Worm (Caenorhabditis elegans) whole organism, L4 larva: ENCODE results near the gene F31F6.1.

Source experiments
- D1046.2 ChIP-seq: fragments of 200-800 bp; sonication (Bioruptor generic); IDR thresholded peaks from 2 replicates; pipeline ENCODE4 v1.3.6; 2022; ENCODE audit warnings: missing genetic modification characterization, missing compliant biosample characterization
- F44E2.7 ChIP-seq: fragments of 200-800 bp; sonication (Bioruptor generic); IDR thresholded peaks from 2 replicates; pipeline ENCODE4 v2.1.2; 2022; ENCODE audit warnings: missing genetic modification characterization, missing compliant biosample characterization
- T26A8.4 ChIP-seq: fragments of 200-800 bp; sonication (Bioruptor generic); IDR thresholded peaks from 2 replicates; pipeline ENCODE4 v1.3.6; 2022; ENCODE audit warnings: missing genetic modification characterization, missing compliant biosample characterization
- Y105C5A.15 ChIP-seq: fragments of 200-800 bp; sonication (Bioruptor generic); IDR thresholded peaks from 2 replicates; pipeline ENCODE4 v1.3.6; 2022; ENCODE audit warnings: missing genetic modification characterization, missing compliant biosample characterization
- ZK337.2 ChIP-seq: fragments of 200-800 bp; sonication (Bioruptor generic); IDR thresholded peaks from 2 replicates; pipeline ENCODE4 v1.3.6; 2022; ENCODE audit warnings: missing genetic modification reagents, missing genetic modification characterization, missing compliant biosample characterization
- aha-1 ChIP-seq: fragments of 150-350 bp; peaks from one replicate; lab custom pipeline; 2014; ENCODE audit warnings: missing biosample characterization, missing genetic modification characterization
- ceh-20 ChIP-seq: fragments of 200-800 bp; sonication (Bioruptor generic); IDR thresholded peaks from 2 replicates; pipeline ENCODE4 v1.3.6; 2022; ENCODE audit warnings: missing genetic modification reagents, missing genetic modification characterization, missing compliant biosample characterization
- ceh-28 ChIP-seq: fragments of 150-350 bp; optimal IDR thresholded peaks from 2 replicates; lab custom pipeline; 2014; ENCODE audit warnings: missing biosample characterization, missing genetic modification reagents, missing genetic modification characterization
- cey-2 ChIP-seq: sonication (generic microtip); optimal IDR thresholded peaks from 3 replicates; lab custom pipeline; 2017; ENCODE audit warnings: missing genetic modification characterization, mild to moderate bottlenecking, missing compliant biosample characterization, antibody characterized with exemption, borderline replicate concordance; ENCODE audit not compliant: insufficient read depth
- fkh-10 ChIP-seq: fragments of 150-350 bp; optimal IDR thresholded peaks from 2 replicates; lab custom pipeline; 2014; ENCODE audit warnings: missing biosample characterization, missing genetic modification reagents, missing genetic modification characterization
- hlh-11 ChIP-seq: fragments of 200-800 bp; sonication (Bioruptor generic); optimal IDR thresholded peaks from 2 replicates; lab custom pipeline; 2018; ENCODE audit warnings: mild to moderate bottlenecking, missing genetic modification characterization, missing compliant biosample characterization
- hlh-30 ChIP-seq: sonication (generic microtip); optimal IDR thresholded peaks from 2 replicates; lab custom pipeline; 2017; ENCODE audit warnings: antibody characterized with exemption, mild to moderate bottlenecking, missing genetic modification characterization, missing compliant biosample characterization; ENCODE audit not compliant: insufficient read depth
- lin-39 ChIP-seq: fragments of 150-350 bp; optimal IDR thresholded peaks from 2 replicates; lab custom pipeline; 2014; ENCODE audit warnings: missing biosample characterization, missing genetic modification reagents, missing genetic modification characterization
- lir-3 ChIP-seq: sonication (generic microtip); optimal IDR thresholded peaks from 2 replicates; lab custom pipeline; 2016; ENCODE audit warnings: mild to moderate bottlenecking, missing genetic modification characterization, missing compliant biosample characterization
- mdl-1 ChIP-seq, 2 experiments: fragments of 150-350 bp in 1 of 2; sonication (generic microtip) in 1 of 2; optimal IDR thresholded peaks; 2 replicates each; lab custom pipeline; 2014 to 2017; ENCODE audit warnings: missing biosample characterization in 2 of 2, missing genetic modification characterization in 2 of 2
- mdt-29 ChIP-seq: fragments of 200-800 bp; sonication (Bioruptor generic); IDR thresholded peaks from 2 replicates; pipeline ENCODE4 v1.3.6; 2022; ENCODE audit warnings: missing genetic modification reagents, missing genetic modification characterization, missing compliant biosample characterization
- mep-1 ChIP-seq: fragments of 150-350 bp; sonication (generic microtip); optimal IDR thresholded peaks from 3 replicates; lab custom pipeline; 2014; ENCODE audit warnings: missing biosample characterization, missing genetic modification characterization
- mes-2 ChIP-seq: sonication (generic microtip); optimal IDR thresholded peaks from 2 replicates; lab custom pipeline; 2016; ENCODE audit warnings: missing genotype, mild to moderate bottlenecking, missing genetic modification characterization, missing compliant biosample characterization; ENCODE audit not compliant: poor library complexity, severe bottlenecking
- mxl-2 ChIP-seq: fragments of 200-800 bp; sonication (Bioruptor generic); conservative IDR thresholded peaks from 2 replicates; pipeline ENCODE4 v1.3.6; 2022; ENCODE audit warnings: missing genetic modification reagents, missing genetic modification characterization, missing compliant biosample characterization
- mxl-3 ChIP-seq: fragments of 200-800 bp; sonication (Bioruptor generic); optimal IDR thresholded peaks from 2 replicates; lab custom pipeline; 2018; ENCODE audit warnings: mild to moderate bottlenecking, missing genetic modification characterization, missing compliant biosample characterization
- nhr-11 ChIP-seq: fragments of 150-350 bp; optimal IDR thresholded peaks from 2 replicates; lab custom pipeline; 2014; ENCODE audit warnings: missing biosample characterization, missing genetic modification characterization
- nhr-25 ChIP-seq: sonication (generic microtip); optimal IDR thresholded peaks from 2 replicates; lab custom pipeline; 2017; ENCODE audit warnings: missing genetic modification characterization, mild to moderate bottlenecking, missing compliant biosample characterization, antibody characterized with exemption, moderate library complexity, borderline replicate concordance; ENCODE audit not compliant: insufficient read depth
- nhr-28 ChIP-seq: fragments of 150-350 bp; optimal IDR thresholded peaks from 2 replicates; lab custom pipeline; 2014; ENCODE audit warnings: missing biosample characterization, missing genetic modification characterization
- nhr-41 ChIP-seq: fragments of 200-800 bp; sonication (Bioruptor generic); IDR thresholded peaks from 2 replicates; pipeline ENCODE4 v1.3.6; 2022; ENCODE audit warnings: missing genetic modification reagents, missing genetic modification characterization, missing compliant biosample characterization
- nhr-6 ChIP-seq: fragments of 150-350 bp; optimal IDR thresholded peaks from 2 replicates; lab custom pipeline; 2014; ENCODE audit warnings: missing biosample characterization, missing genetic modification characterization
- nhr-76 ChIP-seq: fragments of 150-350 bp; optimal IDR thresholded peaks from 2 replicates; lab custom pipeline; 2014; ENCODE audit warnings: missing biosample characterization, missing genetic modification characterization
- pqm-1 ChIP-seq: sonication (generic microtip); optimal IDR thresholded peaks from 2 replicates; lab custom pipeline; 2017; ENCODE audit warnings: missing biosample characterization, missing genetic modification characterization
- saeg-2 ChIP-seq: fragments of 200-800 bp; sonication (Bioruptor generic); IDR thresholded peaks from 2 replicates; pipeline ENCODE4 v1.3.6; 2022; ENCODE audit warnings: missing genetic modification reagents, missing genetic modification characterization, missing compliant biosample characterization
- sdz-12 ChIP-seq: fragments of 200-800 bp; sonication (Bioruptor generic); optimal IDR thresholded peaks from 2 replicates; lab custom pipeline; 2018; ENCODE audit warnings: mild to moderate bottlenecking, missing genetic modification characterization, missing compliant biosample characterization
- set-16 ChIP-seq: fragments of 200-800 bp; sonication (Bioruptor generic); IDR thresholded peaks from 2 replicates; pipeline ENCODE4 v1.3.6; 2022; ENCODE audit warnings: missing genetic modification reagents, missing genetic modification characterization, missing compliant biosample characterization
- snpc-1.2 ChIP-seq: fragments of 200-800 bp; sonication (Bioruptor generic); IDR thresholded peaks from 2 replicates; pipeline ENCODE4 v1.3.6; 2022; ENCODE audit warnings: missing genetic modification reagents, missing genetic modification characterization, missing compliant biosample characterization
- tra-1 ChIP-seq: fragments of 200-800 bp; sonication (Bioruptor generic); IDR thresholded peaks from 2 replicates; pipeline ENCODE4 v1.3.6; 2022; ENCODE audit warnings: missing genetic modification reagents, missing genetic modification characterization, missing compliant biosample characterization
- unc-130 ChIP-seq: sonication (generic microtip); optimal IDR thresholded peaks from 2 replicates; lab custom pipeline; 2016; ENCODE audit warnings: missing genetic modification reagents, missing genetic modification characterization, missing compliant biosample characterization
- unc-62 ChIP-seq, 3 experiments: fragments of 150-350 bp in 1 of 3; sonication (generic microtip); optimal IDR thresholded peaks in 2 of 3; peaks in 1 of 3; 1 replicate in 1 of 3; 2 replicates in 2 of 3; lab custom pipeline; 2014 to 2017; ENCODE audit warnings: missing biosample characterization in 3 of 3, missing genetic modification characterization in 3 of 3, missing genetic modification reagents in 3 of 3, missing genotype in 1 of 3
- vab-7 ChIP-seq: fragments of 200-800 bp; sonication (Bioruptor generic); IDR thresholded peaks from 2 replicates; pipeline ENCODE4 v1.3.6; 2022; ENCODE audit warnings: missing genetic modification reagents, missing genetic modification characterization, missing compliant biosample characterization

F31F6.1 gene

DNA sequence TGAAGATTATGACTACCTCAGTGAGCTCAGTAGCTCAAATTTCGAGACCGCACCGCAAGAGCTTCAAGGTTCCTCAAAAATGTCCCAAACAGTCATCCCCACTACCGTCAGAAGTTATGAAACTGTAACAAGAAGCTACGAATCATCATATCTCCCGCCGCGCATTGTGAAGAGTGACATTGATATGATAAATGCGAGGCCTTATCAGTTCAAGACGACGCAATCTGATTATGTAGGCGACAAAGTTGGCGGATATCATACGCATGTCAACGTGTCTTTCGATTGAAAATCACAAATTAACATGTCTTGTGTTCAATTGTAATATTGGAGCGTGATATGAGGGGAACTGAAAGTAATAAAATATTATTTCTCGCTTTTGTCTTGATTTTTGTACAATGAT is 32.4 kb upstream of the F31F6.1 start:
- no peak for TF ChIP-seq F44E2.7 (GFP tag; lab: Robert Waterston, UW)
- TF ChIP-seq mxl-3 (GFP tag; lab: Kevin White, UChicago), result peak; percentile 40
- no peak for TF ChIP-seq nhr-6 (tag; lab: Kevin White, UChicago)

DNA sequence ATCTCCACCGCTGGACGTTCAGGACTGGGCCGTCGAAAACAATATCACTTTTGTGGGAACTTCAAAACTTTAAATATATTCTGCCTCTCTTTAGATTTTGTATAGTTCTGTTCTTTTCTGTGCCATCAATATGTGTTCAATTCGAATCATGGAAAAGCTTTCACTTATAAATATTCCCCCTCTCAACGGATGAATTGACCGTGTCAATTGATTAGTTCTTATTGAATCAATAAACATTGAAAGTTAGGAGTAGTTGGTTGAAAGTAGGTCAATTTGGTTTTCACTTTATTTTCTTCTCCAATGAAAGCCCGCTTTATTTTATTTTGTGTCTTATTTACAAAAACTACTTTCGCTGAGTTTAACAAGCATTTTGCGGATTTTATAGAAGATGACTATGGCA is 30.1 kb upstream of the F31F6.1 start, which contains the start of gene lips-8:
lips-8 (plus strand) TSS at position 301 of the 400 bp plus-strand sequence.
- no peak for TF ChIP-seq sdz-12 (GFP tag; lab: Kevin White, UChicago)
- TF ChIP-seq lin-39 (tag; lab: Kevin White, UChicago), result no peak
- TF ChIP-seq ceh-28 (tag; lab: Kevin White, UChicago), result no peak
- no peak for TF ChIP-seq cey-2 (tag; lab: Kevin White, UChicago)
- TF ChIP-seq nhr-25 (tag; lab: Kevin White, UChicago), result no peak
- no peak for TF ChIP-seq mes-2 (tag; lab: Kevin White, UChicago)
- no peak for TF ChIP-seq Y105C5A.15 (GFP tag; lab: Robert Waterston, UW)
- no peak for TF ChIP-seq unc-130 (GFP tag; lab: Kevin White, UChicago)
- TF ChIP-seq saeg-2 (GFP tag; lab: Robert Waterston, UW), result no peak
- no peak for TF ChIP-seq hlh-11 (tag; lab: Kevin White, UChicago)
- no peak for TF ChIP-seq lir-3 (tag; lab: Kevin White, UChicago)
- no peak for TF ChIP-seq vab-7 (GFP tag; lab: Robert Waterston, UW)
- no peak for TF ChIP-seq nhr-11 (tag; lab: Kevin White, UChicago)
- no peak for TF ChIP-seq set-16

- TF ChIP-seq aha-1, result peak; percentile 59
- TF ChIP-seq snpc-1.2 (GFP tag; lab: Robert Waterston, UW), result 0 out of 2 replicates have a peak, but pooled peaks have one; percentile 31
- no peak for TF ChIP-seq sdz-12 (GFP tag; lab: Kevin White, UChicago)
- no peak for TF ChIP-seq ZK337.2
- no peak for TF ChIP-seq nhr-11 (tag; lab: Kevin White, UChicago)
- no peak for TF ChIP-seq vab-7 (GFP tag; lab: Robert Waterston, UW)
Observed at ce11 chrX:14897192-14897591, 29.1 kb upstream of the F31F6.1 start.

ce11 chrX:14894845-14895244 is 26.7 kb upstream of the F31F6.1 start, which contains the start of gene nac-1:
Gene nac-1 (plus strand): TSS chrX:14895145.
- no peak for TF ChIP-seq mxl-2 (GFP tag; lab: Robert Waterston, UW)
- TF ChIP-seq D1046.2 (GFP tag; lab: Robert Waterston, UW), result no peak
- no peak for TF ChIP-seq T26A8.4 (GFP tag; lab: Robert Waterston, UW)
- TF ChIP-seq F44E2.7 (GFP tag; lab: Robert Waterston, UW), result no peak
- TF ChIP-seq mdt-29 (GFP tag; lab: Robert Waterston, UW), result no peak
- no peak for TF ChIP-seq ceh-28 (tag; lab: Kevin White, UChicago)

- TF ChIP-seq hlh-30 (tag; lab: Kevin White, UChicago), result peak; percentile 31
- TF ChIP-seq aha-1, result peak; percentile 33
- TF ChIP-seq hlh-11 (tag; lab: Kevin White, UChicago), result peak; percentile 27
- TF ChIP-seq unc-62 (GFP tag; optimal IDR thresholded peaks at IDR 0.05 in 1 of 2; lab: Kevin White, UChicago), result peak in 1 of 2 experiments; percentile 97
- no peak for TF ChIP-seq unc-62 (tag; optimal IDR thresholded peaks at IDR 0.05; lab: Kevin White, UChicago)
- TF ChIP-seq pqm-1 (tag; lab: Kevin White, UChicago), result no peak
- TF ChIP-seq nhr-41 (GFP tag; lab: Robert Waterston, UW), result no peak
- TF ChIP-seq nhr-76 (tag; lab: Kevin White, UChicago), result no peak
- peak in 1 of 2 experiments; percentile 58 for TF ChIP-seq mdl-1 (tag; optimal IDR thresholded peaks at IDR 0.05; lab: Kevin White, UChicago)
- TF ChIP-seq fkh-10, result no peak
- peak; percentile 69 for TF ChIP-seq nhr-28
- TF ChIP-seq mep-1 (tag; lab: Kevin White, UChicago), result peak; percentile 35
- TF ChIP-seq mxl-3 (GFP tag; lab: Kevin White, UChicago), result peak; percentile 23
- TF ChIP-seq tra-1 (GFP tag; lab: Robert Waterston, UW), result peak; percentile 62; the same call in 1 of the 2 replicates
- TF ChIP-seq ceh-20, result 0 out of 2 replicates have a peak, but pooled peaks have one; percentile 38
Observed at ce11 chrX:14894380-14894779, 26.3 kb upstream of the F31F6.1 start.
